Worm (Caenorhabditis elegans): ENCODE results near the gene F54F12.2.
A peak's percentile ranks its signal among the peaks of the same experiment; 100 is the strongest.

Gene F54F12.2

DNA sequence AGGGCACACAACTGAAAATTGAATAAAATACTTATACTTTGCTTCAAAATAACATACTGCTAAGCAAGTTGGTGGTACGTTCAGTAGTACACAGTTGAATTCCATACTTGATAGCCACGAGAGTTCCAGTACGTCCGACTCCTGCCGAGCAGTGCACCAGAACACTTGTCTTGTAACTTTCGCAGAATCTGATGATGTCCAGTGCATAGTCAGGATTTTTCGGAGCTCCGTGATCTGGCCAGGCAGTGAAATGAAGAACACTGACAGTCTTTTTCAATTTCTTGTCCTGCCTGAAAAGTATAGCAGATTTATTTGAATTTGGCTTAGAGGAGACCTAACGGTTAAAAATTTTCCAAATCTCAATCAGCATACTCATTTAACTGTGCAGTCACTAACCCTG is 10.1 kb downstream of the F54F12.2 start:
- TF ChIP-seq T22C8.4 (GFP tag; IDR thresholded peaks at IDR 0.05) (no peak), med-1 (GFP tag; optimal IDR thresholded peaks at IDR 0.05; ENCODE audit: insufficient read depth) (no peak), ref-1 (GFP tag; conservative IDR thresholded peaks at IDR 0.05) (no peak), ztf-29 (GFP tag; IDR thresholded peaks at IDR 0.05) (no peak), ztf-23 (GFP tag; IDR thresholded peaks at IDR 0.05) (no peak), klf-2 (GFP tag; conservative IDR thresholded peaks at IDR 0.05) (no peak)

- TF ChIP-seq med-1 (GFP tag; optimal IDR thresholded peaks at IDR 0.05; ENCODE audit: insufficient read depth) (no peak), flt-1 (GFP tag; IDR thresholded peaks at IDR 0.05) (no peak), klf-2 (GFP tag; conservative IDR thresholded peaks at IDR 0.05) (no peak), cog-1 (tag; optimal IDR thresholded peaks at IDR 0.05) (no peak), ztf-23 (GFP tag; IDR thresholded peaks at IDR 0.05) (no peak), tab-1 (GFP tag; IDR thresholded peaks at IDR 0.05) (no peak), T22C8.4 (GFP tag; IDR thresholded peaks at IDR 0.05) (no peak), ref-1 (GFP tag; conservative IDR thresholded peaks at IDR 0.05) (no peak), ztf-29 (GFP tag; IDR thresholded peaks at IDR 0.05) (no peak)
These were observed 15.5 kb downstream of the F54F12.2 start, which contains the start of gene F54F12.1 for ce11 chrIII:13055342-13055741. Gene F54F12.1, minus strand, starts transcription at chrIII:13055442.

DNA sequence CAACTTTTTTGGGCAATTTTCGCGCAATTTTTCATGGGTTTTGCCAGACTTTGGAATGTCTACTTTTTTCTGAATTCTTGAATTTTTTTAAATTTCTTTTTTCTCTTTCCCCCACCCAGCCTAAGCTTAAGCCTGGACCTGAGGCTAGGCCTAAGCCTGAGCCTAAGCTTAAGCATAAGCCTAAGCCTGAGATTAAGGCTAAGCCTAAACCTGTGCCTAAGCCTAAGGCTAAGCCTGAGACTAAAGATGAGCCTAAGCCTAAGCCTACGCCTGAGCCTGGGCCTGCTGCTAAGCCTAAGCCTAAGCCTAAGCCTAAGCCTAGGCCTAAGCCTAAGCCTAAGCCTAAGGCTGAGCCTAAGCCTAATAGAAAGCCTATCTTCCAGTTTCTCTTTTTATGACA is 16.4 kb downstream of the F54F12.2 start:
- no peak for TF ChIP-seq klf-2 (GFP tag; conservative IDR thresholded peaks at IDR 0.05)
- TF ChIP-seq flt-1 (GFP tag; IDR thresholded peaks at IDR 0.05): no peak
- TF ChIP-seq tab-1 (GFP tag; IDR thresholded peaks at IDR 0.05): no peak
- peak; percentile 58; the same call in 1 of the 2 replicates for TF ChIP-seq ztf-29 (GFP tag; IDR thresholded peaks at IDR 0.05)

- no peak for TF ChIP-seq flt-1 (GFP tag; IDR thresholded peaks at IDR 0.05)
- no peak for TF ChIP-seq klf-2 (GFP tag; conservative IDR thresholded peaks at IDR 0.05)
- TF ChIP-seq ztf-29 (GFP tag; IDR thresholded peaks at IDR 0.05): no peak
- TF ChIP-seq ref-1 (GFP tag; conservative IDR thresholded peaks at IDR 0.05): no peak
These were observed 16.9 kb downstream of the F54F12.2 start for ce11 chrIII:13056735-13057134.

- no peak for TF ChIP-seq tab-1 (GFP tag; IDR thresholded peaks at IDR 0.05)
- no peak for TF ChIP-seq klf-2 (GFP tag; conservative IDR thresholded peaks at IDR 0.05)
- TF ChIP-seq cog-1 (tag; optimal IDR thresholded peaks at IDR 0.05): no peak
- TF ChIP-seq ref-1 (GFP tag; conservative IDR thresholded peaks at IDR 0.05): no peak
- no peak for TF ChIP-seq flt-1 (GFP tag; IDR thresholded peaks at IDR 0.05)
- no peak for TF ChIP-seq T22C8.4 (GFP tag; IDR thresholded peaks at IDR 0.05)
- no peak for TF ChIP-seq ztf-23 (GFP tag; IDR thresholded peaks at IDR 0.05)
- no peak for TF ChIP-seq ztf-29 (GFP tag; IDR thresholded peaks at IDR 0.05)
These were observed 18.3 kb downstream of the F54F12.2 start for ce11 chrIII:13058140-13058539.

DNA sequence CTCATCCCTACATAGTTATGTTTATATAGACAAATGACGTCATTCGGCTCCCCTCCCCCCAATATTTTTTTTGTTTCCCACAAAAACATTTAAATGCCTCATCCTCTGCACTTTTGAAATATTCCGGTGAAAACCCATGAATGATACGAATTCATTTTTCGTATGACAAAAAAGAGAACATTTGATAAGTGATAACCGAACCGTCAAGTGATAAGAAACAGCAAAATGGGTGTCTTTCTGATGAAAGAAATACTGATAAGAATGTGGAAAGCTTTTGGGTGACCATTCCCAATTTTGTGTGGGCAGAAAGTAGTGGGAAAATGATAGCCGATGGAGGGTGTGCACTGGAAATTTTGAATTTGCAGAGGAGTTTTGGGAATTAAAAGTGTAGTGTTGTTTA is 19.5 kb downstream of the F54F12.2 start:
- TF ChIP-seq tab-1 (GFP tag; IDR thresholded peaks at IDR 0.05) (no peak), ztf-29 (GFP tag; IDR thresholded peaks at IDR 0.05) (no peak), T22C8.4 (GFP tag; IDR thresholded peaks at IDR 0.05) (no peak), klf-2 (GFP tag; conservative IDR thresholded peaks at IDR 0.05) (no peak), ztf-23 (GFP tag; IDR thresholded peaks at IDR 0.05) (no peak)

ce11 chrIII:13061136-13061535 is 21.3 kb downstream of the F54F12.2 start:
- TF ChIP-seq ref-1 (GFP tag; conservative IDR thresholded peaks at IDR 0.05) (no peak), cog-1 (tag; optimal IDR thresholded peaks at IDR 0.05) (peak; percentile 65), flt-1 (GFP tag; IDR thresholded peaks at IDR 0.05) (peak; percentile 59; the same call in 1 of the 2 replicates)

DNA sequence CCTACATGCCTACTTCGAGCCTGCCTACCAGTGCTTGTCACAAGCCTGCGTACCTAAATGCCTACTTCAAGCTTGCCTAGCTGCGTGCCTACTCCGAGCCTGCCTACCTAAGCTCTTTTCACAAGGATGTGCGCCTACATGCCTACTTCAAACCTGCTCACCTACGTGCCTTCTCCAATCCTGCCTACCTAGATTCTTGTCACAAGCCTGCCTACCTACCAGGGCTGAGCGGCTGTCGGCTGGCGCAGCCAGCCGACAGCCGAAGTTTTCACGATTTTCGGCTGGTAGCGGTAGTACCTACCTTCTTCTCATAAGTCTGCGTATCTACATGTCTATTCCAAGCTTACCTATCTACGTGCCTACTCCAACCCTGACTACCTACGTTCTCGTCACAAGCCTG is 21.9 kb downstream of the F54F12.2 start:
- TF ChIP-seq klf-2 (GFP tag; conservative IDR thresholded peaks at IDR 0.05) (no peak), ztf-29 (GFP tag; IDR thresholded peaks at IDR 0.05) (no peak), ref-1 (GFP tag; conservative IDR thresholded peaks at IDR 0.05) (no peak), med-1 (GFP tag; optimal IDR thresholded peaks at IDR 0.05; ENCODE audit: insufficient read depth) (no peak), cog-1 (tag; optimal IDR thresholded peaks at IDR 0.05) (no peak), ztf-23 (GFP tag; IDR thresholded peaks at IDR 0.05) (no peak), flt-1 (GFP tag; IDR thresholded peaks at IDR 0.05) (no peak), tab-1 (GFP tag; IDR thresholded peaks at IDR 0.05) (no peak), T22C8.4 (GFP tag; IDR thresholded peaks at IDR 0.05) (no peak)

DNA sequence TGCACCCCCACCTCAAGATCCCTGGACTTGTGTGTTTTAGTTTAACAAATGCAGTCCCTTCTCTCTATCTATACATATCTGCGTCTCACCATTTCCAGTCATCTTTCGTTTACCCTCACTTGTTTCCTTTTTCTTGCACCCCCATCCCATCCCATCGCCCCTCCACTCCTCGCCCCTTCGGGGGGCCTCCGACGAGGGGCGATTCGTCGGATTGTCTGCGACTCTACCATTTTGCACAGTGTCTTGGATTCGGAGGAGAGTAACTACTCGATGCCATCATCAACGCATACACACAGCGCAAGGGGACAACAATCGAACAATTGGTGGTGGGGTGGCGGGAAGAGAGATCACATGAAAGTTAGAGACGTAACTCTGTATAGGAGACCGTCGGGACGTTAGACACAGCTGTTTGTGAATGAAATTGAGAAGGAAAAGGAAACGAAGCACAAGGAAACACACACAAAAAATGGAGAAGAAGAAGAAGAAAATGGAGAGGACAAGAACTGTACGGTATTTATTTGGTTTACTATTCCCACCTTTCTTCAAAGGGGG is 22.7 kb downstream of the F54F12.2 start:
- TF ChIP-seq ztf-23 (GFP tag; IDR thresholded peaks at IDR 0.05): peak; percentile 82
- TF ChIP-seq ref-1 (GFP tag; conservative IDR thresholded peaks at IDR 0.05): no peak
- TF ChIP-seq tab-1 (GFP tag; IDR thresholded peaks at IDR 0.05): no peak
- peak; percentile 68; the same call in 1 of the 2 replicates for TF ChIP-seq flt-1 (GFP tag; IDR thresholded peaks at IDR 0.05)
- no peak for TF ChIP-seq klf-2 (GFP tag; conservative IDR thresholded peaks at IDR 0.05)
- no peak for TF ChIP-seq med-1 (GFP tag; optimal IDR thresholded peaks at IDR 0.05; ENCODE audit: insufficient read depth)
- no peak; the same call in 1 of the 2 replicates for TF ChIP-seq ztf-29 (GFP tag; IDR thresholded peaks at IDR 0.05)
- TF ChIP-seq cog-1 (tag; optimal IDR thresholded peaks at IDR 0.05): peak; percentile 98

- TF ChIP-seq med-1 (GFP tag; optimal IDR thresholded peaks at IDR 0.05; ENCODE audit: insufficient read depth) (peak; percentile 4), ref-1 (GFP tag; conservative IDR thresholded peaks at IDR 0.05) (no peak), cog-1 (tag; optimal IDR thresholded peaks at IDR 0.05) (no peak), ztf-29 (GFP tag; IDR thresholded peaks at IDR 0.05) (no peak), klf-2 (GFP tag; conservative IDR thresholded peaks at IDR 0.05) (no peak), ztf-23 (GFP tag; IDR thresholded peaks at IDR 0.05) (no peak), flt-1 (GFP tag; IDR thresholded peaks at IDR 0.05) (no peak; the same call in 1 of the 2 replicates), tab-1 (GFP tag; IDR thresholded peaks at IDR 0.05) (no peak), T22C8.4 (GFP tag; IDR thresholded peaks at IDR 0.05) (no peak)
These were observed 23.1 kb downstream of the F54F12.2 start for ce11 chrIII:13062989-13063388.
